Worm (Caenorhabditis elegans) whole organism, L2 larva: ENCODE data around the gene B0393.9.

ENCODE experiments used
- ceh-82 ChIP-seq: fragments of 150-350 bp; optimal IDR thresholded peaks from 2 replicates; lab custom pipeline; 2014; ENCODE audit warnings: missing biosample characterization, missing genetic modification characterization
- elt-1 ChIP-seq: fragments of 150-350 bp; optimal IDR thresholded peaks from 2 replicates; lab custom pipeline; 2014; ENCODE audit warnings: missing biosample characterization, missing genetic modification characterization
- elt-3 ChIP-seq: sonication (generic microtip); optimal IDR thresholded peaks from 2 replicates; lab custom pipeline; 2017; ENCODE audit warnings: missing biosample characterization, missing genetic modification characterization
- lin-13 ChIP-seq: fragments of 150-350 bp; optimal IDR thresholded peaks from 2 replicates; lab custom pipeline; 2014; ENCODE audit warnings: missing biosample characterization, missing genetic modification reagents, missing genetic modification characterization
- mdl-1 ChIP-seq, 2 experiments: fragments of 150-350 bp in 1 of 2; sonication (generic microtip) in 1 of 2; optimal IDR thresholded peaks; 2 replicates each; lab custom pipeline; 2017; ENCODE audit warnings: missing biosample characterization in 2 of 2, missing genetic modification characterization in 2 of 2
- nhr-11 ChIP-seq: fragments of 150-350 bp; optimal IDR thresholded peaks from 2 replicates; lab custom pipeline; 2014; ENCODE audit warnings: missing biosample characterization, missing genetic modification characterization
- nhr-12 ChIP-seq: fragments of 150-350 bp; optimal IDR thresholded peaks from 2 replicates; lab custom pipeline; 2014; ENCODE audit warnings: missing biosample characterization, missing genetic modification characterization
- nhr-237 ChIP-seq: fragments of 150-350 bp; optimal IDR thresholded peaks from 2 replicates; lab custom pipeline; 2014; ENCODE audit warnings: missing biosample characterization, missing genetic modification characterization
- nhr-25 ChIP-seq: fragments of 150-350 bp; sonication (generic microtip); optimal IDR thresholded peaks from 3 replicates; lab custom pipeline; 2014; ENCODE audit warnings: missing biosample characterization, missing genetic modification characterization
- nhr-6 ChIP-seq: fragments of 150-350 bp; optimal IDR thresholded peaks from 2 replicates; lab custom pipeline; 2014; ENCODE audit warnings: missing biosample characterization, missing genetic modification characterization
- snpc-4 ChIP-seq: fragments of 150-350 bp; optimal IDR thresholded peaks from 2 replicates; lab custom pipeline; 2014; ENCODE audit warnings: missing biosample characterization, missing genetic modification characterization
- ztf-11 ChIP-seq: sonication (generic microtip); optimal IDR thresholded peaks from 2 replicates; lab custom pipeline; 2017; ENCODE audit warnings: missing biosample characterization, missing genetic modification characterization

ce11 chrIII:4814730-4815129 is 34.8 kb upstream of the B0393.9 start, which contains the start of gene arl-6:
- no peak for TF ChIP-seq nhr-6
- no peak for TF ChIP-seq nhr-25 (tag; lab: Kevin White, UChicago)
- no peak for TF ChIP-seq ztf-11 (tag; lab: Kevin White, UChicago)
- TF ChIP-seq elt-1 (tag; lab: Kevin White, UChicago), result no peak
- TF ChIP-seq nhr-11 (tag; lab: Kevin White, UChicago), result no peak
- no peak for TF ChIP-seq nhr-12 (tag; lab: Kevin White, UChicago)
- no peak for TF ChIP-seq elt-3
- no peak for TF ChIP-seq mdl-1 (tag; optimal IDR thresholded peaks at IDR 0.05; lab: Kevin White, UChicago)
- no peak for TF ChIP-seq nhr-237 (tag; lab: Kevin White, UChicago)
- no peak for TF ChIP-seq snpc-4 (tag; lab: Kevin White, UChicago)
- TF ChIP-seq ceh-82, result no peak
- no peak for TF ChIP-seq lin-13 (GFP tag; lab: Kevin White, UChicago)
